Worm (Caenorhabditis elegans) whole organism, mixed stage, embryonic: ENCODE data around the gene C09E9.1.

Experiments used
- M03D4.4 ChIP-seq: sonication (generic microtip); optimal IDR thresholded peaks from 2 replicates; lab custom pipeline; 2017; ENCODE audit warnings: mild to moderate bottlenecking, missing genetic modification characterization, missing compliant biosample characterization
- ceh-39 ChIP-seq: fragments of 150-350 bp; optimal IDR thresholded peaks from 2 replicates; lab custom pipeline; 2014; ENCODE audit warnings: missing biosample characterization, missing genetic modification characterization
- ces-1 ChIP-seq: fragments of 150-350 bp; optimal IDR thresholded peaks from 2 replicates; lab custom pipeline; 2014; ENCODE audit warnings: missing biosample characterization, missing genetic modification reagents, missing genetic modification characterization
- mab-5 ChIP-seq: fragments of 150-350 bp; optimal IDR thresholded peaks from 2 replicates; lab custom pipeline; 2014; ENCODE audit warnings: missing biosample characterization, missing genetic modification characterization
- nhr-237 ChIP-seq: fragments of 150-350 bp; optimal IDR thresholded peaks from 2 replicates; lab custom pipeline; 2014; ENCODE audit warnings: missing biosample characterization, missing genetic modification characterization
- sptf-1 ChIP-seq: sonication (generic microtip); optimal IDR thresholded peaks from 2 replicates; lab custom pipeline; 2017; ENCODE audit warnings: mild to moderate bottlenecking, missing genetic modification characterization, moderate library complexity, missing compliant biosample characterization
- unc-120 ChIP-seq: sonication (generic microtip); optimal IDR thresholded peaks from 2 replicates; lab custom pipeline; 2017; ENCODE audit warnings: missing genetic modification characterization, missing compliant biosample characterization; ENCODE audit not compliant: poor library complexity, severe bottlenecking
- unc-39 ChIP-seq: fragments of 150-350 bp; optimal IDR thresholded peaks from 2 replicates; lab custom pipeline; 2014; ENCODE audit warnings: missing biosample characterization, missing genetic modification characterization
- unc-62 ChIP-seq: fragments of 150-350 bp; optimal IDR thresholded peaks from 2 replicates; lab custom pipeline; 2014; ENCODE audit warnings: missing biosample characterization, missing genetic modification reagents, missing genetic modification characterization
- ztf-11 ChIP-seq: fragments of 150-350 bp; optimal IDR thresholded peaks from 2 replicates; lab custom pipeline; 2014; ENCODE audit warnings: missing biosample characterization, missing genetic modification characterization

ce11 chrIV:1266138-1266537 is 8.5 kb upstream of the C09E9.1 start:
- no peak for TF ChIP-seq unc-39 (tag; lab: Kevin White, UChicago)
- TF ChIP-seq ces-1 (GFP tag; lab: Kevin White, UChicago) = no peak
- TF ChIP-seq unc-120 (tag; lab: Kevin White, UChicago) = no peak
- no peak for TF ChIP-seq ztf-11 (tag; lab: Kevin White, UChicago)
- no peak for TF ChIP-seq ceh-39 (tag; lab: Kevin White, UChicago)
- no peak for TF ChIP-seq unc-62
- TF ChIP-seq nhr-237 (tag; lab: Kevin White, UChicago) = no peak
- no peak for TF ChIP-seq mab-5 (tag; lab: Kevin White, UChicago)
- no peak for TF ChIP-seq M03D4.4 (tag; lab: Kevin White, UChicago)
- no peak for TF ChIP-seq sptf-1 (tag; lab: Kevin White, UChicago)
